Worm (Caenorhabditis elegans) whole organism, young adult: ENCODE measurements around the gene C25H3.11.
A peak's percentile ranks its signal among the peaks of the same experiment; 100 is the strongest.

Experiments
- C17E4.6 ChIP-seq: fragments of 200-800 bp; sonication (Bioruptor generic); IDR thresholded peaks from 2 replicates; pipeline ENCODE4 v1.3.6; 2022; ENCODE audit warnings: missing genetic modification reagents, missing genetic modification characterization, missing compliant biosample characterization
- D2030.7 ChIP-seq: fragments of 200-800 bp; sonication (Bioruptor generic); IDR thresholded peaks from 2 replicates; pipeline ENCODE4 v1.3.6; 2022; ENCODE audit warnings: missing genetic modification reagents, missing genetic modification characterization, missing compliant biosample characterization
- F10E7.11 ChIP-seq: sonication (generic microtip); optimal IDR thresholded peaks from 2 replicates; lab custom pipeline; 2017; ENCODE audit warnings: mild to moderate bottlenecking, missing genetic modification characterization, moderate library complexity, missing compliant biosample characterization
- F22D6.2 ChIP-seq: sonication (generic microtip); optimal IDR thresholded peaks from 2 replicates; lab custom pipeline; 2016; ENCODE audit warnings: mild to moderate bottlenecking, missing genetic modification characterization, missing compliant biosample characterization
- F33H1.4 ChIP-seq: fragments of 200-800 bp; sonication (Bioruptor generic); IDR thresholded peaks from 2 replicates; pipeline ENCODE4 v1.3.6; 2022; ENCODE audit warnings: missing genetic modification reagents, missing genetic modification characterization, missing compliant biosample characterization
- F49E8.2 ChIP-seq: sonication (generic microtip); optimal IDR thresholded peaks from 3 replicates; lab custom pipeline; 2017; ENCODE audit warnings: missing genetic modification characterization, mild to moderate bottlenecking, missing compliant biosample characterization, antibody characterized with exemption, moderate library complexity; ENCODE audit not compliant: insufficient read depth
- F55B11.4 ChIP-seq: sonication (generic microtip); optimal IDR thresholded peaks from 2 replicates; lab custom pipeline; 2016; ENCODE audit warnings: missing compliant biosample characterization, missing genetic modification characterization, borderline replicate concordance; ENCODE audit not compliant: insufficient read depth
- Y53F4B.3 ChIP-seq: fragments of 200-800 bp; sonication (Bioruptor generic); IDR thresholded peaks from 2 replicates; pipeline ENCODE4 v1.3.6; 2022; ENCODE audit warnings: missing genetic modification reagents, missing genetic modification characterization, missing compliant biosample characterization
- Y79H2A.3 ChIP-seq: fragments of 200-800 bp; sonication (Bioruptor generic); conservative IDR thresholded peaks from 2 replicates; pipeline ENCODE4 v1.3.6; 2022; ENCODE audit warnings: missing genetic modification reagents, missing genetic modification characterization, missing compliant biosample characterization
- ama-1 ChIP-seq, 3 experiments: fragments of 150-350 bp in 1 of 3; sonication (generic microtip) in 2 of 3; optimal IDR thresholded peaks; 2 replicates each; lab custom pipeline; 2014 to 2018; ENCODE audit warnings: missing biosample characterization in 2 of 3, missing genetic modification characterization in 2 of 3, missing genetic modification reagents in 2 of 3
- aptf-2 ChIP-seq: fragments of 200-800 bp; sonication (Bioruptor generic); conservative IDR thresholded peaks from 2 replicates; pipeline ENCODE4 v1.3.6; 2022; ENCODE audit warnings: missing genetic modification reagents, missing genetic modification characterization, missing compliant biosample characterization
- ccch-3 ChIP-seq: fragments of 200-800 bp; sonication (Bioruptor generic); optimal IDR thresholded peaks from 2 replicates; lab custom pipeline; 2018; ENCODE audit warnings: mild to moderate bottlenecking, missing genetic modification characterization, missing compliant biosample characterization
- cebp-2 ChIP-seq: fragments of 200-800 bp; sonication (Bioruptor generic); IDR thresholded peaks from 2 replicates; pipeline ENCODE4 v1.3.6; 2022; ENCODE audit warnings: missing genetic modification characterization, missing compliant biosample characterization
- ceh-58 ChIP-seq: fragments of 200-800 bp; sonication (Bioruptor generic); IDR thresholded peaks from 2 replicates; pipeline ENCODE4 v1.3.6; 2022; ENCODE audit warnings: missing genetic modification characterization, missing compliant biosample characterization
- ceh-91 ChIP-seq: fragments of 200-800 bp; sonication (Bioruptor generic); IDR thresholded peaks from 2 replicates; pipeline ENCODE4 v1.3.6; 2022; ENCODE audit warnings: missing genetic modification reagents, missing genetic modification characterization, missing compliant biosample characterization
- efl-1 ChIP-seq: fragments of 150-350 bp; optimal IDR thresholded peaks from 2 replicates; lab custom pipeline; 2014; ENCODE audit warnings: missing biosample characterization, missing genetic modification reagents, missing genetic modification characterization
- gei-17 ChIP-seq: fragments of 200-800 bp; sonication (Bioruptor generic); optimal IDR thresholded peaks from 2 replicates; lab custom pipeline; 2018; ENCODE audit warnings: mild to moderate bottlenecking, missing genetic modification characterization, missing compliant biosample characterization
- let-526 ChIP-seq: fragments of 200-800 bp; sonication (Bioruptor generic); IDR thresholded peaks from 2 replicates; pipeline ENCODE4 v1.3.6; 2022; ENCODE audit warnings: missing genetic modification reagents, missing genetic modification characterization, missing compliant biosample characterization
- lin-26 ChIP-seq: fragments of 200-800 bp; sonication (Bioruptor generic); IDR thresholded peaks from 2 replicates; pipeline ENCODE4 v1.3.6; 2022; ENCODE audit warnings: missing genetic modification reagents, missing genetic modification characterization, missing compliant biosample characterization
- lsl-1 ChIP-seq: fragments of 200-800 bp; sonication (Bioruptor generic); optimal IDR thresholded peaks from 2 replicates; lab custom pipeline; 2018; ENCODE audit warnings: mild to moderate bottlenecking, missing genetic modification characterization, moderate library complexity, missing compliant biosample characterization
- lsy-27 ChIP-seq: sonication (generic microtip); optimal IDR thresholded peaks from 2 replicates; lab custom pipeline; 2017; ENCODE audit warnings: missing genetic modification characterization, mild to moderate bottlenecking, missing compliant biosample characterization, antibody characterized with exemption, missing genotype, borderline replicate concordance; ENCODE audit not compliant: insufficient read depth
- madf-10 ChIP-seq: sonication (generic microtip); optimal IDR thresholded peaks from 2 replicates; lab custom pipeline; 2016; ENCODE audit warnings: mild to moderate bottlenecking, missing genetic modification characterization, missing compliant biosample characterization
- madf-3 ChIP-seq: fragments of 200-800 bp; sonication (Bioruptor generic); IDR thresholded peaks from 2 replicates; pipeline ENCODE4 v1.3.6; 2022; ENCODE audit warnings: missing genetic modification reagents, missing genetic modification characterization, missing compliant biosample characterization
- madf-6 ChIP-seq: fragments of 200-800 bp; sonication (Bioruptor generic); IDR thresholded peaks from 2 replicates; pipeline ENCODE4 v1.3.6; 2022; ENCODE audit warnings: missing genetic modification reagents, missing genetic modification characterization, missing compliant biosample characterization
- mel-28 ChIP-seq: sonication (generic microtip); optimal IDR thresholded peaks from 2 replicates; lab custom pipeline; 2016; ENCODE audit warnings: borderline replicate concordance, mild to moderate bottlenecking, missing genetic modification characterization, missing compliant biosample characterization
- nfya-1 ChIP-seq: sonication (generic microtip); optimal IDR thresholded peaks from 2 replicates; lab custom pipeline; 2017; ENCODE audit warnings: antibody characterized with exemption, missing compliant biosample characterization, missing genetic modification characterization, borderline replicate concordance; ENCODE audit not compliant: insufficient read depth
- nhr-80 ChIP-seq: sonication (generic microtip); optimal IDR thresholded peaks from 2 replicates; lab custom pipeline; 2016; ENCODE audit warnings: missing genetic modification characterization, missing compliant biosample characterization
- nhr-90 ChIP-seq: sonication (generic microtip); optimal IDR thresholded peaks from 2 replicates; lab custom pipeline; 2016; ENCODE audit warnings: missing genotype, mild to moderate bottlenecking, missing genetic modification characterization, missing compliant biosample characterization
- rec-8 ChIP-seq, 2 experiments: sonication (generic microtip); optimal IDR thresholded peaks; 2 replicates each; lab custom pipeline; 2016; ENCODE audit warnings: mild to moderate bottlenecking in 2 of 2, missing genetic modification characterization in 2 of 2, missing genetic modification reagents in 2 of 2, missing genotype in 2 of 2, missing biosample characterization in 1 of 2, missing compliant biosample characterization in 1 of 2, moderate library complexity in 1 of 2
- snpc-4 ChIP-seq, 5 experiments: fragments of 150-350 bp in 1 of 5; sonication (generic microtip) in 4 of 5; optimal IDR thresholded peaks; 2 replicates each; lab custom pipeline; 2014 to 2018; ENCODE audit warnings: missing genetic modification characterization in 5 of 5, missing biosample characterization in 3 of 5, antibody characterized with exemption in 2 of 5, mild to moderate bottlenecking in 2 of 5, missing compliant biosample characterization in 2 of 5, missing genotype in 2 of 5, moderate library complexity in 2 of 5, missing genetic modification reagents in 1 of 5
- somi-1 ChIP-seq: fragments of 200-800 bp; sonication (Bioruptor generic); optimal IDR thresholded peaks from 2 replicates; lab custom pipeline; 2018; ENCODE audit warnings: mild to moderate bottlenecking, missing genetic modification characterization, missing compliant biosample characterization
- unc-62 ChIP-seq: fragments of 150-350 bp; optimal IDR thresholded peaks from 2 replicates; lab custom pipeline; 2014; ENCODE audit warnings: missing biosample characterization, missing genetic modification reagents, missing genetic modification characterization
- zfh-2 ChIP-seq: fragments of 200-800 bp; sonication (Bioruptor generic); conservative IDR thresholded peaks from 2 replicates; pipeline ENCODE4 v1.3.6; 2022; ENCODE audit warnings: missing genetic modification reagents, missing genetic modification characterization, missing compliant biosample characterization
- ztf-18 ChIP-seq: sonication (generic microtip); optimal IDR thresholded peaks from 2 replicates; lab custom pipeline; 2016; ENCODE audit warnings: missing genotype, mild to moderate bottlenecking, missing genetic modification characterization, missing compliant biosample characterization
- ztf-3 ChIP-seq: fragments of 200-800 bp; sonication (Bioruptor generic); optimal IDR thresholded peaks from 2 replicates; lab custom pipeline; 2018; ENCODE audit warnings: mild to moderate bottlenecking, missing genetic modification characterization, missing compliant biosample characterization
- ztf-6 ChIP-seq: fragments of 200-800 bp; sonication (Bioruptor generic); IDR thresholded peaks from 2 replicates; pipeline ENCODE4 v1.3.6; 2022; ENCODE audit warnings: missing genetic modification reagents, missing genetic modification characterization, missing compliant biosample characterization

The C25H3.11 gene

ce11 chrII:5725094-5725493 is 36.3 kb upstream of the C25H3.11 start (continued):
- TF ChIP-seq lsy-27, result no peak
- no peak for TF ChIP-seq madf-10 (tag; lab: Kevin White, UChicago)
- no peak for TF ChIP-seq nfya-1 (tag; lab: Kevin White, UChicago)
- no peak for TF ChIP-seq Y53F4B.3 (GFP tag; lab: Robert Waterston, UW)
- no peak for TF ChIP-seq ccch-3 (GFP tag; lab: Kevin White, UChicago)
- TF ChIP-seq ztf-3 (GFP tag; lab: Kevin White, UChicago), result no peak
- TF ChIP-seq nhr-90 (tag; lab: Kevin White, UChicago), result no peak

- TF ChIP-seq ceh-91 (GFP tag; lab: Robert Waterston, UW) (no peak), F49E8.2 (tag; lab: Kevin White, UChicago) (no peak), lsl-1 (GFP tag; lab: Kevin White, UChicago) (no peak), F22D6.2 (tag; lab: Kevin White, UChicago) (no peak), snpc-4 (GFP tag; optimal IDR thresholded peaks at IDR 0.05; lab: Kevin White, UChicago) (no peak), snpc-4 (tag; optimal IDR thresholded peaks at IDR 0.05; lab: Kevin White, UChicago) (no peak), ama-1 (optimal IDR thresholded peaks at IDR 0.05; lab: Kevin White, UChicago) (no peak), ama-1 (GFP tag; optimal IDR thresholded peaks at IDR 0.05; lab: Kevin White, UChicago) (no peak), mel-28 (no peak), unc-62 (GFP tag; lab: Kevin White, UChicago) (no peak), gei-17 (GFP tag; lab: Kevin White, UChicago) (no peak), madf-6 (GFP tag; lab: Robert Waterston, UW) (no peak), F55B11.4 (tag; lab: Kevin White, UChicago) (no peak), F10E7.11 (tag; lab: Kevin White, UChicago) (no peak)
These were observed 31.0 kb upstream of the C25H3.11 start, which contains the start of gene damt-1 for ce11 chrII:5719848-5720247. damt-1 (plus strand) TSS chrII:5720148.

- TF ChIP-seq aptf-2, result no peak
- no peak for TF ChIP-seq lin-26
- no peak for TF ChIP-seq somi-1 (GFP tag; lab: Kevin White, UChicago)
- no peak for TF ChIP-seq lsy-27
- TF ChIP-seq ztf-6 (GFP tag; lab: Robert Waterston, UW), result no peak
- no peak for TF ChIP-seq snpc-4 (GFP tag; optimal IDR thresholded peaks at IDR 0.05; lab: Kevin White, UChicago)
- no peak for TF ChIP-seq snpc-4 (tag; optimal IDR thresholded peaks at IDR 0.05; lab: Kevin White, UChicago)
- TF ChIP-seq cebp-2, result no peak
- TF ChIP-seq let-526 (GFP tag; lab: Robert Waterston, UW), result no peak
- TF ChIP-seq F33H1.4, result no peak
- no peak for TF ChIP-seq C17E4.6 (GFP tag; lab: Robert Waterston, UW)
- TF ChIP-seq ceh-58 (GFP tag; lab: Robert Waterston, UW), result no peak
- TF ChIP-seq rec-8 (tag; optimal IDR thresholded peaks at IDR 0.05; lab: Kevin White, UChicago), result no peak
- no peak for TF ChIP-seq zfh-2
- TF ChIP-seq D2030.7 (GFP tag; lab: Robert Waterston, UW), result no peak
- TF ChIP-seq lsl-1 (GFP tag; lab: Kevin White, UChicago), result no peak
These were observed 29.0 kb upstream of the C25H3.11 start, which contains the start of gene zipt-3 for ce11 chrII:5717831-5718230. zipt-3 (plus strand) TSS chrII:5718131.

ce11 chrII:5715745-5716357 is 27.0 kb upstream of the C25H3.11 start, which contains the start of the genes C18A3.10 and C18A3.3:
C18A3.10 (minus strand) TSS chrII:5715845.
C18A3.3 (plus strand) TSS chrII:5716307.
- TF ChIP-seq efl-1 (GFP tag; lab: Kevin White, UChicago) (no peak), unc-62 (GFP tag; lab: Kevin White, UChicago) (no peak), ztf-18 (tag; lab: Kevin White, UChicago) (no peak), nhr-80 (peak; percentile 27), mel-28 (no peak), madf-3 (GFP tag; lab: Robert Waterston, UW) (0 out of 2 replicates have a peak, but pooled peaks have one; percentile 28), Y79H2A.3 (GFP tag; lab: Robert Waterston, UW) (no peak)
